Worm (Caenorhabditis elegans): Measurements from ENCODE around the gene F27D9.7.

DNA sequence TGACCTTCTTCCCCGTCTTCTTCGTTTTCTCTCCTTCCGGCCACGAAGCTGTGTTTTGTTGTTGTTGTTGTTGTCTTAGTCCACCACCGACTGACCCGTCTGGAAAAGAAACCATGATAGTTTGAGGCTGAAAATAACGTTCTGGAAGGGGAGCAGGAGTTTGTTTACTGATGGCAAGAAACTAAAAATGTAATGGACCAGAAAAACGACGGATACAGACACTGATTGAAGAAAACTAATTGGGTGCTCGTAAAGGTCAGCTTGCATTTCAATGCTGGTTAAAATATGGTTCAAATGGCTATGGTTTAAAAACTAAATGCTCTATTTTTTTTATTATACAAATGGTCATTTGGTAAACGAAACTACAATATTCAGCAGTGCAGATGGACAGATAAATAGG is 25.2 kb downstream of the F27D9.7 start, which contains the start of gene F26A10.2:
- TF ChIP-seq klf-2 (GFP tag; conservative IDR thresholded peaks at IDR 0.05) = no peak
- TF ChIP-seq flt-1 (GFP tag; IDR thresholded peaks at IDR 0.05) = no peak
- no peak for TF ChIP-seq ztf-23 (GFP tag; IDR thresholded peaks at IDR 0.05)
- TF ChIP-seq ref-1 (GFP tag; conservative IDR thresholded peaks at IDR 0.05) = no peak
- TF ChIP-seq cog-1 (tag; optimal IDR thresholded peaks at IDR 0.05) = no peak
- no peak for TF ChIP-seq ztf-29 (GFP tag; IDR thresholded peaks at IDR 0.05)
- no peak for TF ChIP-seq tab-1 (GFP tag; IDR thresholded peaks at IDR 0.05)

All from whole organism, midembryonic.